Fruit fly (Drosophila melanogaster): ENCODE results near the gene CG42266.

dm6 chr2L:16315844-16316243 is 24.3 kb downstream of the CG42266 start:
- TF ChIP-seq jim (GFP tag; optimal IDR thresholded peaks at IDR 0.05): no peak
- TF ChIP-seq dl (GFP tag; optimal IDR thresholded peaks at IDR 0.05; ENCODE audit: insufficient read depth in 1 of 2, partially characterized antibody in 2 of 2): no peak
- TF ChIP-seq Dfd (GFP tag; optimal IDR thresholded peaks at IDR 0.05): no peak
- no peak for TF ChIP-seq psq (GFP tag; optimal IDR thresholded peaks at IDR 0.05)
- TF ChIP-seq h (GFP tag; optimal IDR thresholded peaks at IDR 0.05): no peak
- TF ChIP-seq usp (GFP tag; optimal IDR thresholded peaks at IDR 0.05): no peak
- no peak for TF ChIP-seq foxo (GFP tag; optimal IDR thresholded peaks at IDR 0.05)
- TF ChIP-seq ey (GFP tag; optimal IDR thresholded peaks at IDR 0.05): no peak
